Fruit fly (Drosophila melanogaster): ENCODE results near the gene CG12011.

Gene CG12011

dm6 chr3L:1664876-1665275 lies 29.5 kb upstream of the CG12011 start, which contains the start of the genes Srrm234 and CG7974 (continued):
- TF ChIP-seq phol (tag; optimal IDR thresholded peaks at IDR 0.05) (peak; percentile 53), CG32532 (GFP tag; IDR thresholded peaks at IDR 0.05) (no peak), CG10979 (tag; optimal IDR thresholded peaks at IDR 0.05) (peak; percentile 6), Mrtf (GFP tag; IDR thresholded peaks at IDR 0.05) (no peak), MESR4 (GFP tag; optimal IDR thresholded peaks at IDR 0.05) (peak; percentile 84), CG2889 (GFP tag; IDR thresholded peaks at IDR 0.05) (no peak), CG14014 (GFP tag; IDR thresholded peaks at IDR 0.05) (no peak), fru (optimal IDR thresholded peaks at IDR 0.05) (no peak), NC2α (GFP tag; optimal IDR thresholded peaks at IDR 0.05) (no peak), trem (tag; optimal IDR thresholded peaks at IDR 0.05) (peak; percentile 55), Lim3 (GFP tag; IDR thresholded peaks at IDR 0.05) (no peak), rib (GFP tag; IDR thresholded peaks at IDR 0.05) (no peak), CG8359 (GFP tag; optimal IDR thresholded peaks at IDR 0.05; ENCODE audit: borderline replicate concordance) (no peak), Hmx (GFP tag; optimal IDR thresholded peaks at IDR 0.05) (no peak), mld (GFP tag; IDR thresholded peaks at IDR 0.05; ENCODE audit: partially characterized antibody) (no peak), CG8924 (tag; optimal IDR thresholded peaks at IDR 0.05) (peak; percentile 9), CG4617 (GFP tag; optimal IDR thresholded peaks at IDR 0.05; ENCODE audit: borderline replicate concordance) (peak; percentile 78), ATbp (GFP tag; optimal IDR thresholded peaks at IDR 0.05) (no peak), Stat92E (GFP tag; optimal IDR thresholded peaks at IDR 0.05) (no peak), Myb (GFP tag; optimal IDR thresholded peaks at IDR 0.05) (peak; percentile 7), BEAF-32 (GFP tag; optimal IDR thresholded peaks at IDR 0.05) (peak; percentile 18), CG1603 (tag; optimal IDR thresholded peaks at IDR 0.05) (no peak), Nf-YC (tag; optimal IDR thresholded peaks at IDR 0.05) (peak; percentile 13), Trl (optimal IDR thresholded peaks at IDR 0.05) (no peak), Trl (GFP tag; optimal IDR thresholded peaks at IDR 0.05) (no peak), CG7987 (GFP tag; optimal IDR thresholded peaks at IDR 0.05) (no peak), Sin3A (optimal IDR thresholded peaks at IDR 0.05) (peak; percentile 50), MBD-R2 (GFP tag; IDR thresholded peaks at IDR 0.05) (peak; percentile 93), CG1233 (GFP tag; optimal IDR thresholded peaks at IDR 0.05) (no peak), pzg (GFP tag; optimal IDR thresholded peaks at IDR 0.05) (peak; percentile 85), Atf6 (GFP tag; IDR thresholded peaks at IDR 0.05) (no peak), CG16815 (GFP tag; optimal IDR thresholded peaks at IDR 0.05) (no peak), CG3726 (GFP tag; IDR thresholded peaks at IDR 0.05) (no peak), YL-1 (GFP tag; optimal IDR thresholded peaks at IDR 0.05) (peak; percentile 66), Fer3 (tag; optimal IDR thresholded peaks at IDR 0.05) (no peak), CG16779 (GFP tag; IDR thresholded peaks at IDR 0.05) (no peak), lilli (GFP tag; optimal IDR thresholded peaks at IDR 0.05) (no peak), Ets97D (GFP tag; optimal IDR thresholded peaks at IDR 0.05) (peak; percentile 58), hkb (optimal IDR thresholded peaks at IDR 0.05) (no peak), hkb (GFP tag; IDR thresholded peaks at IDR 0.05) (0 out of 2 replicates have a peak, but pooled peaks have one; percentile 25), Side (GFP tag; optimal IDR thresholded peaks at IDR 0.05) (no peak), ash1 (GFP tag; optimal IDR thresholded peaks at IDR 0.05) (no peak), cato (GFP tag; optimal IDR thresholded peaks at IDR 0.05; ENCODE audit: borderline replicate concordance) (no peak), CG6791 (GFP tag; IDR thresholded peaks at IDR 0.05; ENCODE audit: partially characterized antibody) (no peak), NC2β (GFP tag; optimal IDR thresholded peaks at IDR 0.05) (peak; percentile 14), Dp (GFP tag; optimal IDR thresholded peaks at IDR 0.05) (peak; percentile 43), CG9437 (GFP tag; optimal IDR thresholded peaks at IDR 0.05) (peak; percentile 83), bigmax (GFP tag; optimal IDR thresholded peaks at IDR 0.05) (peak; percentile 46), E2f2 (GFP tag; IDR thresholded peaks at IDR 0.05) (peak; percentile 55), CG30431 (GFP tag; optimal IDR thresholded peaks at IDR 0.05) (no peak), otp (GFP tag; IDR thresholded peaks at IDR 0.05) (no peak), CG9797 (GFP tag; optimal IDR thresholded peaks at IDR 0.05) (peak; percentile 93)
